Worm (Caenorhabditis elegans) whole organism, midembryonic: ENCODE measurements around the gene F08D12.3.

Experiments
- flt-1 ChIP-seq: fragments of 200-800 bp; sonication (Bioruptor generic); IDR thresholded peaks from 2 replicates; pipeline ENCODE4 v1.3.6; 2022; ENCODE audit warnings: missing genetic modification characterization, missing compliant biosample characterization
- ref-1 ChIP-seq: fragments of 200-800 bp; sonication (Bioruptor generic); conservative IDR thresholded peaks from 2 replicates; pipeline ENCODE4 v1.3.6; 2022; ENCODE audit warnings: missing genetic modification reagents, missing genetic modification characterization, missing compliant biosample characterization
- tab-1 ChIP-seq: fragments of 200-800 bp; sonication (Bioruptor generic); IDR thresholded peaks from 2 replicates; pipeline ENCODE4 v1.3.6; 2022; ENCODE audit warnings: missing genetic modification characterization, missing compliant biosample characterization
- ztf-23 ChIP-seq: fragments of 200-800 bp; sonication (Bioruptor generic); IDR thresholded peaks from 2 replicates; pipeline ENCODE4 v1.3.6; 2022; ENCODE audit warnings: missing genetic modification reagents, missing genetic modification characterization, missing compliant biosample characterization

ce11 chrII:2741405-2741804, 37.9 kb upstream of the F08D12.3 start:
- TF ChIP-seq tab-1 (GFP tag; lab: Robert Waterston, UW) (no peak), ztf-23 (GFP tag; lab: Robert Waterston, UW) (no peak), ref-1 (GFP tag; lab: Robert Waterston, UW) (no peak), flt-1 (GFP tag; lab: Robert Waterston, UW) (no peak)
